Worm (Caenorhabditis elegans): ENCODE data around the gene asm-2.

asm-2 gene

ce11 chrX:11296683-11297365 is 27.2 kb downstream of the asm-2 start, which contains the start of gene inx-2:
Gene inx-2 (minus strand): TSS chrX:11296733.
- TF ChIP-seq ceh-63 (GFP tag; optimal IDR thresholded peaks at IDR 0.05) (no peak), nhr-237 (tag; optimal IDR thresholded peaks at IDR 0.05) (no peak), nhr-11 (tag; optimal IDR thresholded peaks at IDR 0.05) (no peak), unc-98 (GFP tag; IDR thresholded peaks at IDR 0.05) (no peak), skn-1 (tag; optimal IDR thresholded peaks at IDR 0.05) (no peak), ceh-8 (GFP tag; optimal IDR thresholded peaks at IDR 0.05) (no peak), mdl-1 (tag; optimal IDR thresholded peaks at IDR 0.05) (no peak), lsy-2 (tag; optimal IDR thresholded peaks at IDR 0.05) (no peak), tbx-2 (tag; optimal IDR thresholded peaks at IDR 0.05) (no peak), aly-2 (tag; optimal IDR thresholded peaks at IDR 0.05) (no peak), C16A3.4 (tag; optimal IDR thresholded peaks at IDR 0.05) (no peak), nhr-71 (tag; optimal IDR thresholded peaks at IDR 0.05) (no peak), efl-3 (GFP tag; optimal IDR thresholded peaks at IDR 0.05) (no peak), lin-13 (GFP tag; optimal IDR thresholded peaks at IDR 0.05) (no peak), fkh-8 (tag; optimal IDR thresholded peaks at IDR 0.05) (no peak)

DNA sequence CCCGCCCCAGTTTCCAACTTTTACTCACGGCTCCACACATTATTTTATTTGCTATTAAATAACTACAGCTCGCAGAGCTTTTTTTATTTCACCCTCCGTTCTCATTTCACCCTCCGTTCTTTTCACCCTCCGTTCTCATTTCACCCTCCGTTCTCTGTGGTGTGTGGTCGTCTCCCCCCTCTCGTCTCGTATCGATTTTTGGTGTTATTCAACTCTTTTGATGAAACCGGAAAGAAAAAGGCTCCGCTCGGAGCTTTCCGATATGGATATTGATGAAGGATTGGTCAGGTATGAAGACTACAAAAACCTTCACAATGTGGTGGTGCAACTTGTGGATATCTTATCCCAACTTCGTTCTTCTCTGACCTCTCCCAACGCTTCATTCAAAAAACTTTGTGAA is 33.5 kb downstream of the asm-2 start:
- TF ChIP-seq snpc-4 (tag; optimal IDR thresholded peaks at IDR 0.05) = no peak
- TF ChIP-seq F16B12.6 (tag; optimal IDR thresholded peaks at IDR 0.05) = no peak
- TF ChIP-seq hlh-4 (tag; optimal IDR thresholded peaks at IDR 0.05) = no peak
- TF ChIP-seq nhr-85 (tag) = no peak

ce11 chrX:11289925-11290324 is 34.1 kb downstream of the asm-2 start:
- TF ChIP-seq elt-2 (tag; optimal IDR thresholded peaks at IDR 0.05) = peak; percentile 53
- TF ChIP-seq ztf-11 (tag; optimal IDR thresholded peaks at IDR 0.05) = no peak
- TF ChIP-seq dpl-1 (GFP tag; optimal IDR thresholded peaks at IDR 0.05) = no peak
- TF ChIP-seq zag-1 (tag; optimal IDR thresholded peaks at IDR 0.05) = no peak
- no peak for TF ChIP-seq pax-3 (tag; optimal IDR thresholded peaks at IDR 0.05)
- TF ChIP-seq nhr-20 (tag; optimal IDR thresholded peaks at IDR 0.05) = no peak
- TF ChIP-seq lin-39 (tag; optimal IDR thresholded peaks at IDR 0.05) = no peak
- no peak for TF ChIP-seq ztf-4 (tag; optimal IDR thresholded peaks at IDR 0.05)
- TF ChIP-seq lin-14 (GFP tag; optimal IDR thresholded peaks at IDR 0.05) = no peak

DNA sequence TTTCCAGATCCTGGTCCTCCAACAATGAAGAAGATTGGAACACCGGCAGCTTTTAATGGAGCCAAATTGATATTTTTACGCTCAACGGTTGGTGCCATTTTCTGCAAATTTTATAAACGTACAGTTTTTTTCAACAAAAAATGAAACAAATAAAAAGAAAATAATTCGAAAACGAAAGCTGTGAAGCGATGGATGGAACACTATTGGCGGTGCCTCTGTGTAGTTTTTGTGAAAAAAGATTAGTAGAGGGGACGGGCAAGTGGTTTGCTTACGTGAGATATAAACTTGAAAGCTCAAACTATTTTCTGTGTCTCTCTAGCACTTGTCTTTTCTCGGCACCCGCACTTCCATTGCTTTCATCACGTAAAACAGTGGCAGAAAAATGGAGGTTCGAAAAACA is 36.4 kb downstream of the asm-2 start, which contains the start of gene F38B2.4:
TSS of gene F38B2.4 (minus strand) at position 101 of the 400 bp plus-strand sequence.
- TF ChIP-seq nhr-28 (tag; optimal IDR thresholded peaks at IDR 0.05) (no peak), egl-27 (tag; optimal IDR thresholded peaks at IDR 0.05) (no peak), Y116A8C.19 (tag; optimal IDR thresholded peaks at IDR 0.05; ENCODE audit: borderline replicate concordance) (no peak), tlp-1 (tag; optimal IDR thresholded peaks at IDR 0.05) (no peak), zip-4 (GFP tag; optimal IDR thresholded peaks at IDR 0.05) (no peak), ama-1 (optimal IDR thresholded peaks at IDR 0.05) (no peak), nhr-85 (tag) (peak; percentile 24), mab-9 (GFP tag; IDR thresholded peaks at IDR 0.05) (no peak), ceh-90 (tag; optimal IDR thresholded peaks at IDR 0.05) (no peak), aha-1 (tag; optimal IDR thresholded peaks at IDR 0.05) (no peak), hlh-4 (tag; optimal IDR thresholded peaks at IDR 0.05) (no peak), nhr-237 (tag; optimal IDR thresholded peaks at IDR 0.05) (no peak), pag-3 (tag; optimal IDR thresholded peaks at IDR 0.05; ENCODE audit: borderline replicate concordance, insufficient read depth) (peak; percentile 37), lin-35 (GFP tag; optimal IDR thresholded peaks at IDR 0.05) (no peak), swsn-7 (tag; optimal IDR thresholded peaks at IDR 0.05) (no peak), mep-1 (tag; optimal IDR thresholded peaks at IDR 0.05) (no peak), nhr-84 (tag; optimal IDR thresholded peaks at IDR 0.05) (no peak), unc-86 (tag; optimal IDR thresholded peaks at IDR 0.05) (no peak), elt-3 (tag; optimal IDR thresholded peaks at IDR 0.05) (no peak), hpl-2 (GFP tag; optimal IDR thresholded peaks at IDR 0.05) (no peak), isw-1 (GFP tag; IDR thresholded peaks at IDR 0.05) (no peak), tbx-2 (tag; optimal IDR thresholded peaks at IDR 0.05) (no peak), efl-1 (optimal IDR thresholded peaks at IDR 0.05) (no peak), efl-1 (GFP tag; optimal IDR thresholded peaks at IDR 0.05 in 1 of 2) (no peak), rnt-1 (tag; optimal IDR thresholded peaks at IDR 0.05) (peak; percentile 17), fkh-8 (tag; optimal IDR thresholded peaks at IDR 0.05) (no peak)
